Fruit fly (Drosophila melanogaster): ENCODE data around the gene CG31388.

CG31388 gene

DNA sequence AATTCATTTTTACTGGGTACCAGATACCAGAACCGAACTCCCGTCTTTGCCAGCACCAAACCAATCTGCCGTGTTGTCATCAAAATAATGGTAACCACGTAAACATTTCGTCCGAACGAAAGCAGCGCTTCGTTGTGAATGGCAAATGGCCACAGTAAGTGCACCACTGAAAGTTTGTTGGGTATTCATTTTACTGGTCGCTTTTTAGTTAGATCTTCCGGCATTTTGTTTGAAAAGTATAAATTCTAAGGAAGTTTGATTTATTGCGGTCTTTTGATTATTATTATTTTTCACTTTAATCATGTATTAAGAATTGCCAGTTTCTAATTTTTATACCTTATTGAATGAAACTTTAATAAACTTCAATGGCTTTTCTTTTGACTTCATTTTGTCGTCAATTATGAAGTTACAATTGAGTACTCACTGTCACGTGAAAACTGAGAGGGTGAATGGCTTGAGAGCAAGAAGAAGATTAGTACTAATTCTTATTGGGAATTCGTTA is 23.1 kb upstream of the CG31388 start, which contains the start of gene ZnT86D (continued):
- peak; percentile 80 for TF ChIP-seq lz (GFP tag; optimal IDR thresholded peaks at IDR 0.05)
- TF ChIP-seq CG7368 (GFP tag; optimal IDR thresholded peaks at IDR 0.05), result no peak
- peak; percentile 51; the same call in 2 of the 3 replicates for TF ChIP-seq CG8119 (GFP tag; IDR thresholded peaks at IDR 0.05)
- TF ChIP-seq CG1621 (tag; optimal IDR thresholded peaks at IDR 0.05), result peak; percentile 45
- peak; percentile 62 for TF ChIP-seq CG3919 (GFP tag; optimal IDR thresholded peaks at IDR 0.05)
- TF ChIP-seq acj6 (GFP tag; optimal IDR thresholded peaks at IDR 0.05), result peak; percentile 61
- peak; percentile 76 for TF ChIP-seq Sox102F (GFP tag; optimal IDR thresholded peaks at IDR 0.05)
- peak; percentile 71 for TF ChIP-seq CG3032 (tag; optimal IDR thresholded peaks at IDR 0.05)
- no peak for TF ChIP-seq spab (GFP tag; optimal IDR thresholded peaks at IDR 0.05)
- peak; percentile 40 for TF ChIP-seq fkh (GFP tag; optimal IDR thresholded peaks at IDR 0.05)
- peak; percentile 65 for TF ChIP-seq Smox (GFP tag; optimal IDR thresholded peaks at IDR 0.05)
- TF ChIP-seq Sox14 (GFP tag; optimal IDR thresholded peaks at IDR 0.05), result peak; percentile 82
- TF ChIP-seq CG8632 (GFP tag; optimal IDR thresholded peaks at IDR 0.05), result no peak
- no peak for TF ChIP-seq CG4318 (GFP tag; optimal IDR thresholded peaks at IDR 0.05)
- TF ChIP-seq net (GFP tag; optimal IDR thresholded peaks at IDR 0.05), result peak; percentile 44
- TF ChIP-seq CG10669 (GFP tag; optimal IDR thresholded peaks at IDR 0.05), result peak; percentile 65
- peak; percentile 61 for TF ChIP-seq eg (GFP tag; IDR thresholded peaks at IDR 0.05)
- peak; percentile 69 for TF ChIP-seq pdm3 (GFP tag; optimal IDR thresholded peaks at IDR 0.05)
- TF ChIP-seq cyc (GFP tag; optimal IDR thresholded peaks at IDR 0.05), result peak; percentile 76
- TF ChIP-seq topi (GFP tag; optimal IDR thresholded peaks at IDR 0.05), result peak; percentile 78
- TF ChIP-seq dac (GFP tag; optimal IDR thresholded peaks at IDR 0.05), result peak; percentile 22
- TF ChIP-seq OdsH (GFP tag; optimal IDR thresholded peaks at IDR 0.05), result peak; percentile 71
- no peak for TF ChIP-seq CG9139 (GFP tag; optimal IDR thresholded peaks at IDR 0.05)

- TF ChIP-seq CG31627 (GFP tag; optimal IDR thresholded peaks at IDR 0.05) (peak; percentile 85), Gug (GFP tag; IDR thresholded peaks at IDR 0.05) (no peak), Sox102F (GFP tag; optimal IDR thresholded peaks at IDR 0.05) (peak; percentile 89), Lpt (GFP tag; optimal IDR thresholded peaks at IDR 0.05) (peak; percentile 17), CG15336 (GFP tag; IDR thresholded peaks at IDR 0.05) (peak; percentile 24; the same call in 1 of the 2 replicates), CG10631 (GFP tag; optimal IDR thresholded peaks at IDR 0.05) (no peak), CG4318 (GFP tag; optimal IDR thresholded peaks at IDR 0.05) (no peak), Eip75B (GFP tag; optimal IDR thresholded peaks at IDR 0.05) (peak; percentile 85), CG1621 (tag; optimal IDR thresholded peaks at IDR 0.05) (peak; percentile 79), net (GFP tag; optimal IDR thresholded peaks at IDR 0.05) (peak; percentile 88), CG3919 (GFP tag; optimal IDR thresholded peaks at IDR 0.05) (peak; percentile 92), CG16779 (tag; optimal IDR thresholded peaks at IDR 0.05) (peak; percentile 71), fkh (GFP tag; optimal IDR thresholded peaks at IDR 0.05) (peak; percentile 94), CG6854 (GFP tag; optimal IDR thresholded peaks at IDR 0.05) (peak; percentile 97), CG34406 (GFP tag; optimal IDR thresholded peaks at IDR 0.05) (peak; percentile 82), pdm3 (GFP tag; optimal IDR thresholded peaks at IDR 0.05) (peak; percentile 82), CG3032 (tag; optimal IDR thresholded peaks at IDR 0.05) (peak; percentile 72), Ets21C (GFP tag; optimal IDR thresholded peaks at IDR 0.05) (peak; percentile 64), CG6792 (GFP tag; optimal IDR thresholded peaks at IDR 0.05) (peak; percentile 77), CG10669 (GFP tag; optimal IDR thresholded peaks at IDR 0.05) (peak; percentile 76), fd85E (GFP tag; optimal IDR thresholded peaks at IDR 0.05) (peak; percentile 84), svp (GFP tag) (no peak), CG11294 (GFP tag; IDR thresholded peaks at IDR 0.05) (0 out of 2 replicates have a peak, but pooled peaks have one; percentile 36), fd59A (GFP tag; optimal IDR thresholded peaks at IDR 0.05) (peak; percentile 57), dac (GFP tag; optimal IDR thresholded peaks at IDR 0.05) (peak; percentile 64), CG11762 (GFP tag; optimal IDR thresholded peaks at IDR 0.05; ENCODE audit: insufficient read depth) (peak; percentile 60), Hr38 (GFP tag; optimal IDR thresholded peaks at IDR 0.05) (no peak), Smox (GFP tag; optimal IDR thresholded peaks at IDR 0.05) (peak; percentile 74), salr (GFP tag; optimal IDR thresholded peaks at IDR 0.05) (peak in 1 of 2 experiments; percentile 84), CG6808 (GFP tag; optimal IDR thresholded peaks at IDR 0.05) (peak; percentile 79), OdsH (GFP tag; optimal IDR thresholded peaks at IDR 0.05) (peak; percentile 85), CG6163 (GFP tag; IDR thresholded peaks at IDR 0.05) (peak; percentile 77; the same call in 2 of the 3 replicates), CG11902 (GFP tag; optimal IDR thresholded peaks at IDR 0.05) (peak; percentile 53), CG7368 (GFP tag; optimal IDR thresholded peaks at IDR 0.05) (peak; percentile 88), CG9139 (GFP tag; optimal IDR thresholded peaks at IDR 0.05) (peak; percentile 75), Hr4 (GFP tag; optimal IDR thresholded peaks at IDR 0.05) (no peak), eg (GFP tag; IDR thresholded peaks at IDR 0.05) (peak; percentile 82), spab (GFP tag; optimal IDR thresholded peaks at IDR 0.05) (peak; percentile 57), Sox15 (GFP tag; optimal IDR thresholded peaks at IDR 0.05) (peak; percentile 47), Eip78C (GFP tag) (peak; percentile 96), cyc (GFP tag; optimal IDR thresholded peaks at IDR 0.05) (peak; percentile 88), topi (GFP tag; optimal IDR thresholded peaks at IDR 0.05) (peak; percentile 86)
Observed at dm6 chr3R:11216156-11216630, 21.4 kb upstream of the CG31388 start, which contains the start of the genes RpS25 and CG4820. RpS25 (minus strand) TSS chr3R:11216287. CG4820 (plus strand) TSS chr3R:11216535.

All from whole organism, prepupa.